Fruit fly (Drosophila melanogaster) S2 (cell line): ENCODE results near the gene CG33234.

Source experiments
- CG8478 ChIP-seq: fragments of >200 bp; optimal IDR thresholded peaks from 2 replicates; lab custom pipeline; 2018
- CTCF ChIP-seq, 2 experiments: fragments of >200 bp; optimal IDR thresholded peaks; 2 replicates each; lab custom pipeline; 2018

CG33234 gene

dm6 chr3L:2661322-2661721 is at the start of gene CG33234:
TSS of gene CG33234 (plus strand) at chr3L:2661622.
- TF ChIP-seq CTCF (optimal IDR thresholded peaks at IDR 0.05; lab: Kevin White, UChicago): no peak
- no peak for TF ChIP-seq CG8478

- TF ChIP-seq CG8478: no peak
- no peak for TF ChIP-seq CTCF (optimal IDR thresholded peaks at IDR 0.05; lab: Kevin White, UChicago)
Observed at dm6 chr3L:2614222-2614621, 47.2 kb upstream of the CG33234 start.

dm6 chr3L:2629964-2630363 is 31.5 kb upstream of the CG33234 start, which contains the start of gene Pxn:
TSS of gene Pxn (minus strand) at chr3L:2630064.
- no peak for TF ChIP-seq CG8478
- no peak for TF ChIP-seq CTCF (optimal IDR thresholded peaks at IDR 0.05; lab: Kevin White, UChicago)

- TF ChIP-seq CTCF (optimal IDR thresholded peaks at IDR 0.05; lab: Kevin White, UChicago): no peak
- TF ChIP-seq CG8478: no peak
Observed at dm6 chr3L:2631406-2631805, 30.0 kb upstream of the CG33234 start, which contains the start of the genes CG42245 and MEP-1. TSS of gene CG42245 (plus strand) at chr3L:2631715. TSS of gene MEP-1 (plus strand) at chr3L:2631715.

dm6 chr3L:2632048-2632762 is 29.2 kb upstream of the CG33234 start:
- TF ChIP-seq CG8478 (no peak), CTCF (optimal IDR thresholded peaks at IDR 0.05; lab: Kevin White, UChicago) (no peak)

- no peak for TF ChIP-seq CG8478
- no peak for TF ChIP-seq CTCF (optimal IDR thresholded peaks at IDR 0.05; lab: Kevin White, UChicago)
Observed at dm6 chr3L:2632763-2633100, 28.7 kb upstream of the CG33234 start.

dm6 chr3L:2634929-2635799 is 26.3 kb upstream of the CG33234 start:
- TF ChIP-seq CTCF (optimal IDR thresholded peaks at IDR 0.05; lab: Kevin White, UChicago) (no peak), CG8478 (no peak)

dm6 chr3L:2636023-2636968 is 25.1 kb upstream of the CG33234 start:
- no peak for TF ChIP-seq CG8478
- no peak for TF ChIP-seq CTCF (optimal IDR thresholded peaks at IDR 0.05; lab: Kevin White, UChicago)

- no peak for TF ChIP-seq CTCF (optimal IDR thresholded peaks at IDR 0.05; lab: Kevin White, UChicago)
Observed at dm6 chr3L:2643324-2643723, 18.1 kb upstream of the CG33234 start, which contains the start of gene CG14949. TSS of gene CG14949 (minus strand) at chr3L:2643424.

dm6 chr3L:2645068-2645467 is 16.4 kb upstream of the CG33234 start, which contains the start of gene CG1143:
TSS of gene CG1143 (plus strand) at chr3L:2645368.
- no peak for TF ChIP-seq CG8478
- TF ChIP-seq CTCF (optimal IDR thresholded peaks at IDR 0.05; lab: Kevin White, UChicago): no peak

dm6 chr3L:2647523-2648378 is 13.7 kb upstream of the CG33234 start, which contains the start of gene CG1246:
TSS of gene CG1246 (plus strand) at chr3L:2648048.
- TF ChIP-seq CG8478: no peak
- TF ChIP-seq CTCF (optimal IDR thresholded peaks at IDR 0.05; lab: Kevin White, UChicago): no peak

dm6 chr3L:2651800-2652199 is 9.6 kb upstream of the CG33234 start, which contains the start of the genes ProRS-m, CG42304 and Snup:
TSS of gene ProRS-m (minus strand) at chr3L:2651850.
TSS of gene CG42304 (plus strand) at chr3L:2652088.
TSS of gene Snup (plus strand) at chr3L:2652088.
- TF ChIP-seq CTCF (optimal IDR thresholded peaks at IDR 0.05; lab: Kevin White, UChicago) (no peak), CG8478 (no peak)

- TF ChIP-seq CG8478 (no peak), CTCF (optimal IDR thresholded peaks at IDR 0.05; lab: Kevin White, UChicago) (no peak)
Observed at dm6 chr3L:2659339-2659738, 2.1 kb upstream of the CG33234 start, which contains the start of gene CG33233. TSS of gene CG33233 (plus strand) at chr3L:2659639.

- no peak for TF ChIP-seq CG8478
- TF ChIP-seq CTCF (optimal IDR thresholded peaks at IDR 0.05; lab: Kevin White, UChicago): no peak
Observed at dm6 chr3L:2702474-2702873, 41.1 kb downstream of the CG33234 start.
